Worm (Caenorhabditis elegans) whole organism, midembryonic: ENCODE measurements around the gene Y41E3.1.

Experiments
- klf-2 ChIP-seq: fragments of 200-800 bp; sonication (Bioruptor generic); conservative IDR thresholded peaks from 2 replicates; pipeline ENCODE4 v1.3.6; 2022; ENCODE audit warnings: missing genetic modification reagents, missing genetic modification characterization, missing compliant biosample characterization
- med-1 ChIP-seq: sonication (generic microtip); optimal IDR thresholded peaks from 2 replicates; lab custom pipeline; 2017; ENCODE audit warnings: missing genetic modification characterization, mild to moderate bottlenecking, missing compliant biosample characterization, antibody characterized with exemption, missing genetic modification reagents; ENCODE audit not compliant: insufficient read depth

DNA sequence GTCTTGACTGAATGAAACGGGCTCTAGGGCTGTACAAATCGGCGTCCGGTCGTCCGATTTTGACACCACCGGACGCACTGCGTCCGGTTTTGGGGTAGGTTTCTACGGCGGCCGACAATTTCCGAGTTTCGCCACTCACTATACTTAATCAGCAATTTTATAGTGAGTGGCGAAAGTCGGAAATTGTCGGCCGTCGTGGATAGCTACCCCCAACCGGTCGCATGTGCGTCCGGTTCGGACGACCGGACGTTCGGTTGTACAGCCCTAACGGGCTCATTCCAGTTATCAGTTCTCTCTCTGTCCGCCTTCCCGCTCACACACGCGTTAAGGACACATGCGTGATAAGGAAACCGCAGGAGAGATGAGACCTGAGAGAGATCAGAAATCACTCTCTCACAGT, 26.0 kb downstream of the Y41E3.1 start, which contains the start of gene Y57G11C.1131:
- TF ChIP-seq klf-2 (GFP tag; lab: Robert Waterston, UW) (no peak), med-1 (no peak)
